Worm (Caenorhabditis elegans) whole organism, L4 larva: ENCODE results near the gene ZK1290.7.

Experiments
- ceh-62 ChIP-seq: sonication (generic microtip); optimal IDR thresholded peaks from 2 replicates; lab custom pipeline; 2017; ENCODE audit warnings: missing biosample characterization, missing genetic modification characterization
- dpl-1 ChIP-seq: fragments of 150-350 bp; optimal IDR thresholded peaks from 2 replicates; lab custom pipeline; 2014; ENCODE audit warnings: missing biosample characterization, missing genetic modification reagents, missing genetic modification characterization
- lin-13 ChIP-seq: fragments of 150-350 bp; optimal IDR thresholded peaks from 2 replicates; lab custom pipeline; 2014; ENCODE audit warnings: missing biosample characterization, missing genetic modification reagents, missing genetic modification characterization
- unc-62 ChIP-seq, 3 experiments: fragments of 150-350 bp in 1 of 3; sonication (generic microtip); optimal IDR thresholded peaks in 2 of 3; peaks in 1 of 3; 1 replicate in 1 of 3; 2 replicates in 2 of 3; lab custom pipeline; 2014 to 2017; ENCODE audit warnings: missing biosample characterization in 3 of 3, missing genetic modification characterization in 3 of 3, missing genetic modification reagents in 3 of 3, missing genotype in 1 of 3

DNA sequence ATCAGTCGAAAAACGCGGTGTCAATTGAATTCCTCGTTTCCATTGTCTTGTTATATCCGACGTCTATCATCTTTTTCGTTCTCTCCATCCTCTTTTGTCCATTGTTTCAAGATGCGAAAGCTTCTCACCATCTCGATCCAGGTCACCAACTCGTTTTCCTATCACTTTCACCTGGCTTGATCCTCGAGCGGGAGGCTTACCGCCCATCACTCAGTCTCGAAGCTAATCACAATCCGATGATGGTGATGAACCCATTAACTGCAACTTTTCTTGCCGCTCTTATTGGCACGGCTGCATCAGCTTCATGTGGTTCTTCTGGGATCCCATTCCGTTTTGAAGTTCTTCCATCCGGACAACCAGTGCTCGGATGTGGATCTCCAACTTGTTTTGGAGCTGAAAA lies 5.6 kb upstream of the ZK1290.7 start, which contains the start of gene wrt-1:
- TF ChIP-seq lin-13 (GFP tag; lab: Kevin White, UChicago), result no peak
- no peak for TF ChIP-seq ceh-62 (tag; lab: Kevin White, UChicago)
- no peak for TF ChIP-seq dpl-1 (GFP tag; lab: Kevin White, UChicago)
- no peak for TF ChIP-seq unc-62 (GFP tag; optimal IDR thresholded peaks at IDR 0.05 in 1 of 2; lab: Kevin White, UChicago)
- TF ChIP-seq unc-62 (tag; optimal IDR thresholded peaks at IDR 0.05; lab: Kevin White, UChicago), result no peak
